Worm (Caenorhabditis elegans) whole organism, L4/young adult: Measurements from ENCODE around the gene Y37E11B.7.

Source experiments
- W03F9.2 ChIP-seq: fragments of 150-350 bp; optimal IDR thresholded peaks from 2 replicates; lab custom pipeline; 2014; ENCODE audit warnings: missing biosample characterization, missing genetic modification characterization
- dao-5 ChIP-seq: sonication (generic microtip); optimal IDR thresholded peaks from 2 replicates; lab custom pipeline; 2016; ENCODE audit warnings: missing genotype, missing genetic modification characterization, moderate library complexity, missing compliant biosample characterization
- him-1 ChIP-seq: sonication (generic microtip); optimal IDR thresholded peaks from 2 replicates; lab custom pipeline; 2016; ENCODE audit warnings: missing genotype, missing genetic modification reagents, missing genetic modification characterization, missing compliant biosample characterization

ce11 chrIV:3642189-3642588 is 42.2 kb upstream of the Y37E11B.7 start, which contains the start of gene CC8.3:
- TF ChIP-seq W03F9.2 (no peak), dao-5 (no peak), him-1 (no peak)
